Fruit fly (Drosophila melanogaster): ENCODE measurements around the gene Tgi.

The Tgi gene

DNA sequence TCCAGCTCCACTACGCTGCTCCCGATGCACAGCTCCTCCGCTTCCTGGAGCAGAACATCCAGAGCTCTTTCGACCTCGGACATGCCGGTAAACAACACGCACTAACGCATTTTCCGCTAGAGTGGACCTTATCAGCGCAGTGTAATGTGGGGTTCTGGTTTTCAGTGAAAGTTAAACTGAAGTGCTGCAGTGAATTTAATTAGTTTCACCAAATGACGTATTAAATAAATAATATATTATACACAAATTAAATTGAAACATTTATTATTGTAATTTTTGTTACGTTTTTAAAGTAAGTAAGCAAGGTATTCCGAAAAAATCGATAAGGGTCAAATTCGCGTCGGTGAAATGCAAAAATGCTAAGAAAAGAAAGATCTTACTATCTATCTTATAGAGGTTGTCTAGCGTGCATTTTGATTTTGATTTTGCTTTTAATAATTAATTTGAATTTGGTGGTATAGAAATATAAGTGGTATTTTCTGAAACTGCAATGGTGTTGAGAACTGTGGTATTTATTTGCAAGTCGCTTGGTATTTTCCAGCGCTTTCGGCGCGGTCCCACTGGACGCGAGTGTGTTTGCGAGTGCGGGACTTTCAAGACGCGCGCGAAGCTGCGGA lies 36.3 kb upstream of the Tgi start, which contains the start of the genes JMJD7 and CG10738 (continued):
- no peak for TF ChIP-seq Atf-2 (GFP tag; optimal IDR thresholded peaks at IDR 0.05)
- TF ChIP-seq vfl (GFP tag; optimal IDR thresholded peaks at IDR 0.05), result no peak
- TF ChIP-seq ken (GFP tag; IDR thresholded peaks at IDR 0.05), result peak; percentile 69; the same call in 2 of the 3 replicates
- no peak for TF ChIP-seq CG4360 (GFP tag; IDR thresholded peaks at IDR 0.05)
- no peak for TF ChIP-seq CG1603 (tag; optimal IDR thresholded peaks at IDR 0.05)
- TF ChIP-seq ash1 (GFP tag; optimal IDR thresholded peaks at IDR 0.05), result no peak
- TF ChIP-seq Trl (optimal IDR thresholded peaks at IDR 0.05), result no peak
- TF ChIP-seq Trl (GFP tag; optimal IDR thresholded peaks at IDR 0.05), result peak; percentile 11
- no peak for TF ChIP-seq PHDP (tag; optimal IDR thresholded peaks at IDR 0.05)
- TF ChIP-seq hbn (GFP tag; IDR thresholded peaks at IDR 0.05; ENCODE audit: partially characterized antibody), result no peak
- no peak for TF ChIP-seq CG10274 (GFP tag; optimal IDR thresholded peaks at IDR 0.05)
- peak; percentile 20 for TF ChIP-seq CoRest (tag; optimal IDR thresholded peaks at IDR 0.05)
- peak; percentile 54; the same call in 1 of the 2 replicates for TF ChIP-seq Taf1 (GFP tag; IDR thresholded peaks at IDR 0.05)
- peak; percentile 6 for TF ChIP-seq CG9437 (GFP tag; optimal IDR thresholded peaks at IDR 0.05)
- no peak for TF ChIP-seq zen2 (GFP tag; IDR thresholded peaks at IDR 0.05; ENCODE audit: partially characterized antibody)
- peak; percentile 82 for TF ChIP-seq CG3281 (GFP tag; optimal IDR thresholded peaks at IDR 0.05)
- TF ChIP-seq CG6254 (GFP tag; optimal IDR thresholded peaks at IDR 0.05), result peak; percentile 68
- TF ChIP-seq GATAe (GFP tag; conservative IDR thresholded peaks at IDR 0.05), result 0 out of 2 replicates have a peak, but pooled peaks have one; percentile 12
- TF ChIP-seq onecut (GFP tag; IDR thresholded peaks at IDR 0.05), result peak; percentile 70
- no peak for TF ChIP-seq fru (optimal IDR thresholded peaks at IDR 0.05)
- TF ChIP-seq lola (GFP tag; optimal IDR thresholded peaks at IDR 0.05), result no peak
- no peak for TF ChIP-seq trem (tag; optimal IDR thresholded peaks at IDR 0.05)
- TF ChIP-seq sens-2 (GFP tag; IDR thresholded peaks at IDR 0.05), result peak; percentile 79
- peak; percentile 45 for TF ChIP-seq CG14667 (GFP tag; IDR thresholded peaks at IDR 0.05)
- no peak for TF ChIP-seq Myb (GFP tag; optimal IDR thresholded peaks at IDR 0.05)
- no peak for TF ChIP-seq CG10565 (GFP tag; optimal IDR thresholded peaks at IDR 0.05)
- no peak for TF ChIP-seq en (GFP tag; optimal IDR thresholded peaks at IDR 0.05)
- no peak for TF ChIP-seq Neu2 (GFP tag; optimal IDR thresholded peaks at IDR 0.05; ENCODE audit: borderline replicate concordance)
- peak; percentile 27 for TF ChIP-seq Hsf (GFP tag; optimal IDR thresholded peaks at IDR 0.05)
- no peak for TF ChIP-seq btn (GFP tag; optimal IDR thresholded peaks at IDR 0.05)
- TF ChIP-seq ems (GFP tag; optimal IDR thresholded peaks at IDR 0.05), result peak; percentile 7
- no peak for TF ChIP-seq nerfin-2 (GFP tag; IDR thresholded peaks at IDR 0.05; ENCODE audit: partially characterized antibody)
- TF ChIP-seq Spps (tag; optimal IDR thresholded peaks at IDR 0.05), result no peak
- no peak for TF ChIP-seq CG7556 (GFP tag; optimal IDR thresholded peaks at IDR 0.05)
- peak; percentile 14 for TF ChIP-seq CG1647 (GFP tag; optimal IDR thresholded peaks at IDR 0.05)
- no peak for TF ChIP-seq CG33557 (GFP tag; optimal IDR thresholded peaks at IDR 0.05)
- TF ChIP-seq CG32772 (GFP tag; IDR thresholded peaks at IDR 0.05), result peak; percentile 75
- TF ChIP-seq Doc3 (GFP tag; IDR thresholded peaks at IDR 0.05; ENCODE audit: partially characterized antibody), result no peak
- no peak for TF ChIP-seq TFAM (GFP tag; optimal IDR thresholded peaks at IDR 0.05)
- no peak for TF ChIP-seq pho (GFP tag; optimal IDR thresholded peaks at IDR 0.05)
- peak; percentile 6 for TF ChIP-seq BtbVII (GFP tag; optimal IDR thresholded peaks at IDR 0.05)
- TF ChIP-seq Hey (tag; optimal IDR thresholded peaks at IDR 0.05), result no peak
- TF ChIP-seq CG11504 (tag; optimal IDR thresholded peaks at IDR 0.05), result peak; percentile 81
- TF ChIP-seq CG14710 (tag; optimal IDR thresholded peaks at IDR 0.05), result peak; percentile 84
- TF ChIP-seq vvl (GFP tag; IDR thresholded peaks at IDR 0.05), result peak; percentile 88
- peak; percentile 84 for TF ChIP-seq Ada2b (GFP tag; IDR thresholded peaks at IDR 0.05)
- no peak for TF ChIP-seq CG15269 (tag; optimal IDR thresholded peaks at IDR 0.05)
- TF ChIP-seq CG3847 (GFP tag; IDR thresholded peaks at IDR 0.05), result peak; percentile 55
- TF ChIP-seq pb (GFP tag; optimal IDR thresholded peaks at IDR 0.05), result peak; percentile 39
- TF ChIP-seq CG1024 (GFP tag; IDR thresholded peaks at IDR 0.05), result peak; percentile 77
- TF ChIP-seq ro (GFP tag; IDR thresholded peaks at IDR 0.05), result 0 out of 2 replicates have a peak, but pooled peaks have one; percentile 16
